Fruit fly (Drosophila melanogaster) whole organism, embryonic: ENCODE measurements around the gene thoc7.
A peak's percentile ranks its signal among the peaks of the same experiment; 100 is the strongest.

Experiments used
- Abd-B ChIP-seq: fragments of 200-800 bp; sonication (Bioruptor generic); optimal IDR thresholded peaks from 2 replicates; lab custom pipeline; 2018; ENCODE audit warnings: missing biosample characterization, mild to moderate bottlenecking, missing genetic modification characterization, moderate library complexity
- Aef1 ChIP-seq: fragments of 200-800 bp; sonication (Bioruptor generic); IDR thresholded peaks from 3 replicates; pipeline ENCODE4 v1.3.6; 2022; ENCODE audit warnings: missing biosample characterization, missing genetic modification characterization
- B-H2 ChIP-seq: fragments of 200-800 bp; sonication (Bioruptor generic); optimal IDR thresholded peaks from 2 replicates; lab custom pipeline; 2018; ENCODE audit warnings: missing biosample characterization, mild to moderate bottlenecking, missing genetic modification characterization
- CG11247 ChIP-seq: fragments of 200-800 bp; sonication (Bioruptor generic); IDR thresholded peaks from 2 replicates; pipeline ENCODE4 v1.3.6; 2022; ENCODE audit warnings: missing biosample characterization, missing genetic modification characterization
- CG12299 ChIP-seq: fragments of 200-800 bp; sonication (Bioruptor generic); optimal IDR thresholded peaks from 2 replicates; lab custom pipeline; 2018; ENCODE audit warnings: missing biosample characterization, mild to moderate bottlenecking, missing genetic modification characterization
- CG15479 ChIP-seq: fragments of 200-800 bp; sonication (Bioruptor generic); optimal IDR thresholded peaks from 3 replicates; lab custom pipeline; 2019; ENCODE audit warnings: missing biosample characterization, mild to moderate bottlenecking, missing genetic modification characterization, moderate library complexity
- CG15601 ChIP-seq: fragments of 200-800 bp; sonication (Bioruptor generic); optimal IDR thresholded peaks from 3 replicates; lab custom pipeline; 2019; ENCODE audit warnings: missing biosample characterization, mild to moderate bottlenecking, missing genetic modification characterization, moderate library complexity
- CG16813 ChIP-seq: fragments of 200-800 bp; sonication (Bioruptor generic); IDR thresholded peaks from 3 replicates; pipeline ENCODE4 v1.3.6; 2022; ENCODE audit warnings: missing biosample characterization, missing genetic modification characterization; ENCODE audit not compliant: partially characterized antibody
- CG17802 ChIP-seq: fragments of 200-800 bp; sonication (Bioruptor generic); optimal IDR thresholded peaks from 2 replicates; lab custom pipeline; 2018; ENCODE audit warnings: missing biosample characterization, mild to moderate bottlenecking, missing genetic modification characterization, moderate library complexity
- CG2116 ChIP-seq: fragments of 200-800 bp; sonication (Bioruptor generic); optimal IDR thresholded peaks from 3 replicates; lab custom pipeline; 2018; ENCODE audit warnings: missing biosample characterization, mild to moderate bottlenecking, missing genetic modification characterization
- CG2199 ChIP-seq: fragments of 200-800 bp; sonication (Bioruptor generic); IDR thresholded peaks from 3 replicates; pipeline ENCODE4 v1.3.6; 2022; ENCODE audit warnings: missing biosample characterization, missing genetic modification characterization
- CG32767 ChIP-seq: fragments of 200-800 bp; sonication (Bioruptor generic); IDR thresholded peaks from 2 replicates; pipeline ENCODE4 v1.3.6; 2022; ENCODE audit warnings: missing biosample characterization, missing genetic modification characterization
- CG3847 ChIP-seq: fragments of 200-800 bp; sonication (Bioruptor generic); IDR thresholded peaks from 2 replicates; pipeline ENCODE4 v1.3.6; 2022; ENCODE audit warnings: missing biosample characterization, missing genetic modification characterization
- CG3995 ChIP-seq: fragments of 200-800 bp; sonication (Bioruptor generic); optimal IDR thresholded peaks from 3 replicates; lab custom pipeline; 2016; ENCODE audit warnings: missing biosample characterization, missing genetic modification characterization
- CG4360 ChIP-seq: fragments of 200-800 bp; sonication (Bioruptor generic); IDR thresholded peaks from 2 replicates; pipeline ENCODE4 v1.3.6; 2022; ENCODE audit warnings: missing biosample characterization, missing genetic modification characterization
- CG4820 ChIP-seq: fragments of 200-800 bp; sonication (Bioruptor generic); optimal IDR thresholded peaks from 3 replicates; lab custom pipeline; 2016; ENCODE audit warnings: missing biosample characterization, missing genetic modification characterization
- CG4854 ChIP-seq: fragments of 200-800 bp; sonication (Bioruptor generic); optimal IDR thresholded peaks from 2 replicates; lab custom pipeline; 2016; ENCODE audit warnings: missing biosample characterization, missing genetic modification characterization, inconsistent platforms
- CG6765 ChIP-seq: fragments of 200-800 bp; sonication (Bioruptor generic); optimal IDR thresholded peaks from 3 replicates; lab custom pipeline; 2017; ENCODE audit warnings: missing biosample characterization, mild to moderate bottlenecking, missing genetic modification characterization
- CG7786 ChIP-seq: fragments of 200-800 bp; sonication (Bioruptor generic); optimal IDR thresholded peaks from 2 replicates; lab custom pipeline; 2016; ENCODE audit warnings: missing biosample characterization, missing genetic modification characterization
- CG7963 ChIP-seq: fragments of 200-800 bp; sonication (Bioruptor generic); IDR thresholded peaks from 3 replicates; pipeline ENCODE4 v1.3.6; 2022; ENCODE audit warnings: missing biosample characterization, missing genetic modification characterization; ENCODE audit not compliant: partially characterized antibody
- CG8281 ChIP-seq: fragments of 200-800 bp; sonication (Bioruptor generic); optimal IDR thresholded peaks from 2 replicates; lab custom pipeline; 2018; ENCODE audit warnings: missing biosample characterization, mild to moderate bottlenecking, missing genetic modification characterization, moderate library complexity
- CTCF ChIP-seq: fragments of 200-800 bp; sonication (Bioruptor generic); optimal IDR thresholded peaks from 2 replicates; lab custom pipeline; 2017; ENCODE audit warnings: missing biosample characterization, mild to moderate bottlenecking, missing genetic modification characterization, moderate library complexity
- D19B ChIP-seq: fragments of 200-800 bp; sonication (Bioruptor generic); optimal IDR thresholded peaks from 2 replicates; lab custom pipeline; 2017; ENCODE audit warnings: missing biosample characterization, mild to moderate bottlenecking, missing genetic modification characterization
- Dek ChIP-seq: fragments of 200-800 bp; sonication (Bioruptor generic); optimal IDR thresholded peaks from 3 replicates; lab custom pipeline; 2019; ENCODE audit warnings: missing biosample characterization, mild to moderate bottlenecking, missing genetic modification characterization, moderate library complexity
- Doc2 ChIP-seq: fragments of 200-800 bp; sonication (Bioruptor generic); IDR thresholded peaks from 2 replicates; pipeline ENCODE4 v1.3.6; 2022; ENCODE audit warnings: missing biosample characterization, missing genetic modification characterization
- GATAe ChIP-seq: fragments of 200-800 bp; sonication (Bioruptor generic); conservative IDR thresholded peaks from 2 replicates; pipeline ENCODE4 v1.3.6; 2022; ENCODE audit warnings: missing biosample characterization, missing genetic modification characterization
- HHEX ChIP-seq: fragments of 200-800 bp; sonication (Bioruptor generic); optimal IDR thresholded peaks from 3 replicates; lab custom pipeline; 2017; ENCODE audit warnings: missing biosample characterization, mild to moderate bottlenecking, missing genetic modification characterization, missing genetic modification reagents
- HLH3B ChIP-seq: fragments of 200-800 bp; sonication (Bioruptor generic); IDR thresholded peaks from 2 replicates; pipeline ENCODE4 v1.3.6; 2022; ENCODE audit warnings: missing biosample characterization, missing genetic modification characterization
- Oli ChIP-seq: fragments of 200-800 bp; sonication (Bioruptor generic); optimal IDR thresholded peaks from 2 replicates; lab custom pipeline; 2018; ENCODE audit warnings: missing biosample characterization, mild to moderate bottlenecking, missing genetic modification characterization, moderate library complexity
- Ptx1 ChIP-seq: fragments of 200-800 bp; sonication (Bioruptor generic); IDR thresholded peaks from 2 replicates; pipeline ENCODE4 v1.3.6; 2022; ENCODE audit warnings: missing biosample characterization, missing genetic modification characterization
- Taf1 ChIP-seq: fragments of 200-800 bp; sonication (Bioruptor generic); IDR thresholded peaks from 2 replicates; pipeline ENCODE4 v1.3.6; 2022; ENCODE audit warnings: missing biosample characterization, missing genetic modification characterization
- ab ChIP-seq: fragments of 200-800 bp; sonication (Bioruptor generic); optimal IDR thresholded peaks from 2 replicates; lab custom pipeline; 2016; ENCODE audit warnings: missing biosample characterization, missing genetic modification characterization
- ap ChIP-seq: fragments of 200-800 bp; sonication (Bioruptor generic); IDR thresholded peaks from 2 replicates; pipeline ENCODE4 v1.3.6; 2022; ENCODE audit warnings: missing biosample characterization, missing genetic modification characterization
- ash1 ChIP-seq: fragments of 200-800 bp; sonication (Bioruptor generic); optimal IDR thresholded peaks from 2 replicates; lab custom pipeline; 2018; ENCODE audit warnings: missing biosample characterization, mild to moderate bottlenecking, missing genetic modification characterization
- bab2 ChIP-seq: fragments of 200-800 bp; sonication (Bioruptor generic); optimal IDR thresholded peaks from 2 replicates; lab custom pipeline; 2016; ENCODE audit warnings: missing biosample characterization, missing genetic modification characterization
- bcd ChIP-seq: fragments of 200-800 bp; sonication (Bioruptor generic); optimal IDR thresholded peaks from 2 replicates; lab custom pipeline; 2017; ENCODE audit warnings: missing biosample characterization, mild to moderate bottlenecking, missing genetic modification characterization
- bowl ChIP-seq: fragments of 200-800 bp; sonication (Bioruptor generic); IDR thresholded peaks from 2 replicates; pipeline ENCODE4 v1.3.6; 2022; ENCODE audit warnings: missing biosample characterization, missing genetic modification characterization
- ewg ChIP-seq: fragments of 200-800 bp; sonication (Bioruptor generic); optimal IDR thresholded peaks from 3 replicates; lab custom pipeline; 2017; ENCODE audit warnings: mild to moderate bottlenecking, missing biosample characterization, missing genetic modification reagents, missing genetic modification characterization
- h ChIP-seq: fragments of >200 bp; optimal IDR thresholded peaks from 2 replicates; lab custom pipeline; 2017
- hkb ChIP-seq, 2 experiments: fragments of 200-800 bp in 1 of 2; fragments of >200 bp in 1 of 2; sonication (Bioruptor generic) in 1 of 2; IDR thresholded peaks in 1 of 2; optimal IDR thresholded peaks in 1 of 2; 2 replicates each; pipeline versions ENCODE4 v1.3.6 to Lab custom; 2017 to 2022; ENCODE audit warnings: missing biosample characterization in 1 of 2, missing genetic modification characterization in 1 of 2
- lmd ChIP-seq: fragments of 200-800 bp; sonication (Bioruptor generic); IDR thresholded peaks from 2 replicates; pipeline ENCODE4 v1.3.6; 2022; ENCODE audit warnings: missing biosample characterization, missing genetic modification characterization
- nerfin-2 ChIP-seq: fragments of 200-800 bp; sonication (Bioruptor generic); IDR thresholded peaks from 2 replicates; pipeline ENCODE4 v1.3.6; 2022; ENCODE audit warnings: missing biosample characterization, missing genetic modification characterization; ENCODE audit not compliant: partially characterized antibody
- onecut ChIP-seq: fragments of 200-800 bp; sonication (Bioruptor generic); IDR thresholded peaks from 2 replicates; pipeline ENCODE4 v1.3.6; 2022; ENCODE audit warnings: missing biosample characterization, missing genetic modification characterization
- pan ChIP-seq, 4 experiments: fragments of >200 bp in 3 of 4; fragments of 200-800 bp in 1 of 4; sonication (Bioruptor generic) in 1 of 4; optimal IDR thresholded peaks in 3 of 4; IDR thresholded peaks in 1 of 4; 2 replicates each; pipeline versions ENCODE4 v1.3.6 to Lab custom; 2017 to 2022; ENCODE audit warnings: missing biosample characterization in 2 of 4, missing genetic modification characterization in 2 of 4, mixed read lengths in 1 of 4
- unpg ChIP-seq: fragments of 200-800 bp; sonication (Bioruptor generic); optimal IDR thresholded peaks from 3 replicates; lab custom pipeline; 2018; ENCODE audit warnings: missing biosample characterization, mild to moderate bottlenecking, missing genetic modification characterization, moderate library complexity
- z ChIP-seq: fragments of 200-800 bp; sonication (Bioruptor generic); IDR thresholded peaks from 3 replicates; pipeline ENCODE4 v1.3.6; 2022; ENCODE audit warnings: missing biosample characterization, missing genetic modification characterization

Gene thoc7

dm6 chr3L:225120-225519 is 12.6 kb upstream of the thoc7 start (continued):
- TF ChIP-seq CG15479 (GFP tag; lab: Kevin White, UChicago): peak; percentile 26
- TF ChIP-seq CG4854 (GFP tag; lab: Kevin White, UChicago): no peak
- TF ChIP-seq ap: no peak
- no peak for TF ChIP-seq pan (optimal IDR thresholded peaks at IDR 0.05; lab: Kevin White, UChicago)
- no peak for TF ChIP-seq pan (GFP tag; optimal IDR thresholded peaks at IDR 0.05 in 1 of 2, IDR thresholded peaks at IDR 0.05 in 1 of 2)
- TF ChIP-seq Oli (tag; lab: Kevin White, UChicago): no peak
- TF ChIP-seq bcd (GFP tag; lab: Kevin White, UChicago): no peak
- TF ChIP-seq GATAe (GFP tag; lab: Robert Waterston, UW): no peak
- TF ChIP-seq h: no peak
- no peak for TF ChIP-seq ab
- no peak for TF ChIP-seq Abd-B (GFP tag; lab: Kevin White, UChicago)
- no peak for TF ChIP-seq Doc2 (GFP tag; lab: Robert Waterston, UW)
- no peak for TF ChIP-seq CG4360 (GFP tag; lab: Robert Waterston, UW)
- no peak for TF ChIP-seq CG6765 (GFP tag; lab: Kevin White, UChicago)
- TF ChIP-seq CG11247 (GFP tag; lab: Robert Waterston, UW): no peak
- TF ChIP-seq Dek (tag; lab: Kevin White, UChicago): no peak
- TF ChIP-seq bowl: no peak
- no peak for TF ChIP-seq CTCF
- peak; percentile 92 for TF ChIP-seq CG32767 (GFP tag; lab: Robert Waterston, UW)
- no peak for TF ChIP-seq CG17802 (tag; lab: Kevin White, UChicago)
- TF ChIP-seq nerfin-2 (GFP tag; lab: Robert Waterston, UW): no peak
- TF ChIP-seq ash1 (GFP tag; lab: Kevin White, UChicago): no peak
- TF ChIP-seq bab2 (GFP tag; lab: Kevin White, UChicago): no peak
- TF ChIP-seq CG3995 (GFP tag; lab: Kevin White, UChicago): no peak
- no peak for TF ChIP-seq CG15601
- TF ChIP-seq z (GFP tag; lab: Robert Waterston, UW): peak; percentile 83
- TF ChIP-seq CG12299: peak; percentile 13
- no peak for TF ChIP-seq CG8281 (tag; lab: Kevin White, UChicago)
- no peak for TF ChIP-seq ewg (GFP tag; lab: Kevin White, UChicago)
- no peak for TF ChIP-seq CG4820 (GFP tag; lab: Kevin White, UChicago)
- peak; percentile 0 for TF ChIP-seq CG2116 (GFP tag; lab: Kevin White, UChicago)
- TF ChIP-seq HHEX (GFP tag; lab: Kevin White, UChicago): no peak
- TF ChIP-seq lmd: no peak
- no peak for TF ChIP-seq unpg (GFP tag; lab: Kevin White, UChicago)
- no peak for TF ChIP-seq Ptx1 (GFP tag; lab: Robert Waterston, UW)
- TF ChIP-seq onecut (GFP tag; lab: Robert Waterston, UW): no peak
- no peak for TF ChIP-seq CG3847 (GFP tag; lab: Robert Waterston, UW)
- TF ChIP-seq D19B (GFP tag; lab: Kevin White, UChicago): no peak
- no peak for TF ChIP-seq CG7786
- no peak for TF ChIP-seq CG7963
- no peak for TF ChIP-seq hkb (optimal IDR thresholded peaks at IDR 0.05; lab: Kevin White, UChicago)
- 0 out of 2 replicates have a peak, but pooled peaks have one; percentile 12 for TF ChIP-seq hkb (GFP tag; IDR thresholded peaks at IDR 0.05; lab: Robert Waterston, UW)
- TF ChIP-seq HLH3B (GFP tag; lab: Robert Waterston, UW): no peak
- TF ChIP-seq Taf1 (GFP tag; lab: Robert Waterston, UW): no peak
- no peak for TF ChIP-seq Aef1 (GFP tag; lab: Robert Waterston, UW)
- peak; percentile 58; the same call in 1 of the 3 replicates for TF ChIP-seq CG2199 (GFP tag; lab: Robert Waterston, UW)
- no peak for TF ChIP-seq CG16813 (GFP tag; lab: Robert Waterston, UW)
- no peak for TF ChIP-seq B-H2
